Worm (Caenorhabditis elegans) whole organism, L2 larva: ENCODE results near the gene C53D6.7.

Experiments
- C34F6.9 ChIP-seq: fragments of 150-350 bp; optimal IDR thresholded peaks from 2 replicates; lab custom pipeline; 2014; ENCODE audit warnings: missing biosample characterization, missing genetic modification characterization
- F13H6.1 ChIP-seq: sonication (generic microtip); optimal IDR thresholded peaks from 2 replicates; lab custom pipeline; 2016; ENCODE audit warnings: missing genetic modification characterization, missing compliant biosample characterization
- Y55F3AM.14 ChIP-seq: fragments of 200-800 bp; sonication (Bioruptor generic); optimal IDR thresholded peaks from 2 replicates; lab custom pipeline; 2018; ENCODE audit warnings: mild to moderate bottlenecking, missing genetic modification characterization, missing compliant biosample characterization
- ZK546.5 ChIP-seq: sonication (generic microtip); optimal IDR thresholded peaks from 2 replicates; lab custom pipeline; 2017; ENCODE audit warnings: missing biosample characterization, missing genetic modification characterization
- alr-1 ChIP-seq: fragments of 150-350 bp; optimal IDR thresholded peaks from 2 replicates; lab custom pipeline; 2014; ENCODE audit warnings: missing biosample characterization, missing genetic modification characterization
- ama-1 ChIP-seq: fragments of 150-350 bp; optimal IDR thresholded peaks from 2 replicates; lab custom pipeline; 2018; ENCODE audit warnings: inconsistent platforms
- blmp-1 ChIP-seq: sonication (generic microtip); optimal IDR thresholded peaks from 2 replicates; lab custom pipeline; 2017; ENCODE audit warnings: missing genetic modification characterization, mild to moderate bottlenecking, missing compliant biosample characterization, antibody characterized with exemption, moderate library complexity; ENCODE audit not compliant: insufficient read depth
- ceh-16 ChIP-seq: fragments of 150-350 bp; optimal IDR thresholded peaks from 2 replicates; lab custom pipeline; 2014; ENCODE audit warnings: missing biosample characterization, missing genetic modification characterization
- ceh-82 ChIP-seq: fragments of 150-350 bp; optimal IDR thresholded peaks from 2 replicates; lab custom pipeline; 2014; ENCODE audit warnings: missing biosample characterization, missing genetic modification characterization
- crh-2 ChIP-seq: sonication (generic microtip); optimal IDR thresholded peaks from 2 replicates; lab custom pipeline; 2017; ENCODE audit warnings: missing biosample characterization, missing genetic modification characterization
- egl-27 ChIP-seq: sonication (generic microtip); optimal IDR thresholded peaks from 3 replicates; lab custom pipeline; 2017; ENCODE audit warnings: missing biosample characterization, missing genetic modification reagents, missing genetic modification characterization
- elt-1 ChIP-seq: fragments of 150-350 bp; optimal IDR thresholded peaks from 2 replicates; lab custom pipeline; 2014; ENCODE audit warnings: missing biosample characterization, missing genetic modification characterization
- fos-1 ChIP-seq: fragments of 150-350 bp; optimal IDR thresholded peaks from 2 replicates; lab custom pipeline; 2014; ENCODE audit warnings: missing biosample characterization, missing genetic modification characterization
- gmeb-1 ChIP-seq: fragments of 150-350 bp; optimal IDR thresholded peaks from 2 replicates; lab custom pipeline; 2014; ENCODE audit warnings: missing biosample characterization, missing genetic modification characterization
- lin-13 ChIP-seq: fragments of 150-350 bp; optimal IDR thresholded peaks from 2 replicates; lab custom pipeline; 2014; ENCODE audit warnings: missing biosample characterization, missing genetic modification reagents, missing genetic modification characterization
- lin-39 ChIP-seq: fragments of 150-350 bp; optimal IDR thresholded peaks from 2 replicates; lab custom pipeline; 2014; ENCODE audit warnings: missing biosample characterization, missing genetic modification reagents, missing genetic modification characterization
- lsy-2 ChIP-seq, 2 experiments: fragments of 150-350 bp in 1 of 2; sonication (generic microtip) in 1 of 2; optimal IDR thresholded peaks; 2 replicates each; lab custom pipeline; 2014 to 2017; ENCODE audit warnings: missing biosample characterization in 2 of 2, missing genetic modification characterization in 2 of 2
- mab-5 ChIP-seq: fragments of 150-350 bp; optimal IDR thresholded peaks from 2 replicates; lab custom pipeline; 2014; ENCODE audit warnings: missing biosample characterization, missing genetic modification characterization
- mbf-1 ChIP-seq: sonication (generic microtip); optimal IDR thresholded peaks from 2 replicates; lab custom pipeline; 2017; ENCODE audit warnings: missing biosample characterization, missing genetic modification characterization
- nhr-10 ChIP-seq: sonication (generic microtip); optimal IDR thresholded peaks from 2 replicates; lab custom pipeline; 2017; ENCODE audit warnings: missing biosample characterization, missing genetic modification characterization
- nhr-11 ChIP-seq: fragments of 150-350 bp; optimal IDR thresholded peaks from 2 replicates; lab custom pipeline; 2014; ENCODE audit warnings: missing biosample characterization, missing genetic modification characterization
- nhr-129 ChIP-seq: fragments of 150-350 bp; optimal IDR thresholded peaks from 2 replicates; lab custom pipeline; 2014; ENCODE audit warnings: missing biosample characterization, missing genetic modification characterization
- nhr-21 ChIP-seq: fragments of 150-350 bp; optimal IDR thresholded peaks from 2 replicates; lab custom pipeline; 2014; ENCODE audit warnings: missing biosample characterization, missing genetic modification characterization
- nhr-23 ChIP-seq: fragments of 150-350 bp; optimal IDR thresholded peaks from 2 replicates; lab custom pipeline; 2014; ENCODE audit warnings: missing biosample characterization, missing genetic modification reagents, missing genetic modification characterization
- nhr-237 ChIP-seq: fragments of 150-350 bp; optimal IDR thresholded peaks from 2 replicates; lab custom pipeline; 2014; ENCODE audit warnings: missing biosample characterization, missing genetic modification characterization
- nhr-25 ChIP-seq: fragments of 150-350 bp; sonication (generic microtip); optimal IDR thresholded peaks from 3 replicates; lab custom pipeline; 2014; ENCODE audit warnings: missing biosample characterization, missing genetic modification characterization
- nhr-6 ChIP-seq: fragments of 150-350 bp; optimal IDR thresholded peaks from 2 replicates; lab custom pipeline; 2014; ENCODE audit warnings: missing biosample characterization, missing genetic modification characterization
- peb-1 ChIP-seq: fragments of 150-350 bp; optimal IDR thresholded peaks from 2 replicates; lab custom pipeline; 2014; ENCODE audit warnings: missing biosample characterization, missing genetic modification characterization
- sem-4 ChIP-seq: fragments of 150-350 bp; optimal IDR thresholded peaks from 2 replicates; lab custom pipeline; 2014; ENCODE audit warnings: missing biosample characterization, missing genetic modification reagents, missing genetic modification characterization
- skn-1 ChIP-seq: sonication (generic microtip); optimal IDR thresholded peaks from 2 replicates; lab custom pipeline; 2017; ENCODE audit warnings: missing biosample characterization, missing genetic modification characterization
- sma-3 ChIP-seq: sonication (generic microtip); optimal IDR thresholded peaks from 2 replicates; lab custom pipeline; 2016; ENCODE audit warnings: missing genetic modification reagents, missing genetic modification characterization, missing compliant biosample characterization
- sma-9 ChIP-seq, 2 experiments: fragments of 150-350 bp in 1 of 2; sonication (generic microtip) in 1 of 2; optimal IDR thresholded peaks; 2 replicates each; lab custom pipeline; 2014 to 2016; ENCODE audit warnings: missing genetic modification characterization in 2 of 2, mild to moderate bottlenecking in 1 of 2, missing biosample characterization in 1 of 2, missing compliant biosample characterization in 1 of 2, missing genetic modification reagents in 1 of 2, moderate library complexity in 1 of 2
- snpc-4 ChIP-seq: fragments of 150-350 bp; optimal IDR thresholded peaks from 2 replicates; lab custom pipeline; 2014; ENCODE audit warnings: missing biosample characterization, missing genetic modification characterization
- unc-39 ChIP-seq: fragments of 150-350 bp; optimal IDR thresholded peaks from 2 replicates; lab custom pipeline; 2014; ENCODE audit warnings: missing biosample characterization, missing genetic modification characterization
- unc-55 ChIP-seq: fragments of 150-350 bp; sonication (generic microtip); optimal IDR thresholded peaks from 3 replicates; lab custom pipeline; 2014; ENCODE audit warnings: missing biosample characterization, missing genetic modification reagents, missing genetic modification characterization
- unc-62 ChIP-seq: fragments of 150-350 bp; optimal IDR thresholded peaks from 2 replicates; lab custom pipeline; 2014; ENCODE audit warnings: missing biosample characterization, missing genetic modification reagents, missing genetic modification characterization
- ztf-4 ChIP-seq: fragments of 150-350 bp; optimal IDR thresholded peaks from 2 replicates; lab custom pipeline; 2014; ENCODE audit warnings: missing biosample characterization, missing genetic modification characterization

Gene C53D6.7

ce11 chrIV:9037063-9037462 lies at the start of gene C53D6.7:
Gene C53D6.7, minus strand, starts transcription at chrIV:9037163.
- TF ChIP-seq lin-13, result no peak
- TF ChIP-seq ceh-82 (tag; lab: Kevin White, UChicago), result no peak
- TF ChIP-seq nhr-11 (tag; lab: Kevin White, UChicago), result no peak
- no peak for TF ChIP-seq sem-4 (tag; lab: Kevin White, UChicago)
- TF ChIP-seq ceh-16, result no peak
- no peak for TF ChIP-seq mbf-1
- TF ChIP-seq lin-39 (tag; lab: Kevin White, UChicago), result no peak
- TF ChIP-seq nhr-21, result no peak
- TF ChIP-seq peb-1 (tag; lab: Kevin White, UChicago), result no peak
- no peak for TF ChIP-seq sma-9 (GFP tag; optimal IDR thresholded peaks at IDR 0.05; lab: Kevin White, UChicago)
- no peak for TF ChIP-seq sma-9 (tag; optimal IDR thresholded peaks at IDR 0.05; lab: Kevin White, UChicago)
- TF ChIP-seq Y55F3AM.14, result no peak
- TF ChIP-seq alr-1, result no peak
- TF ChIP-seq egl-27 (tag; lab: Kevin White, UChicago), result no peak
- no peak for TF ChIP-seq elt-1 (tag; lab: Kevin White, UChicago)
- TF ChIP-seq nhr-237 (tag; lab: Kevin White, UChicago), result no peak
- TF ChIP-seq unc-55 (GFP tag; lab: Kevin White, UChicago), result no peak
- TF ChIP-seq blmp-1, result no peak
- no peak for TF ChIP-seq nhr-25 (tag; lab: Kevin White, UChicago)

- TF ChIP-seq crh-2 (no peak), fos-1 (no peak), sma-3 (no peak), nhr-6 (tag; lab: Kevin White, UChicago) (no peak), unc-62 (no peak), ZK546.5 (tag; lab: Kevin White, UChicago) (no peak), egl-27 (tag; lab: Kevin White, UChicago) (no peak), elt-1 (tag; lab: Kevin White, UChicago) (no peak), snpc-4 (no peak), nhr-129 (no peak), ceh-82 (tag; lab: Kevin White, UChicago) (no peak)
These were observed 45.1 kb upstream of the C53D6.7 start, which contains the start of gene twk-8 for ce11 chrIV:9082055-9082454. Gene twk-8, plus strand, starts transcription at chrIV:9082355.

- TF ChIP-seq skn-1 (no peak), C34F6.9 (peak; percentile 24), nhr-129 (peak; percentile 50), unc-39 (tag; lab: Kevin White, UChicago) (no peak), ztf-4 (tag; lab: Kevin White, UChicago) (no peak), unc-62 (no peak), lin-13 (no peak), mab-5 (no peak), sma-9 (GFP tag; optimal IDR thresholded peaks at IDR 0.05; lab: Kevin White, UChicago) (peak; percentile 52), sma-9 (tag; optimal IDR thresholded peaks at IDR 0.05; lab: Kevin White, UChicago) (no peak), lsy-2 (tag; optimal IDR thresholded peaks at IDR 0.05; lab: Kevin White, UChicago) (peak in 1 of 2 experiments; percentile 36), F13H6.1 (peak; percentile 70)
These were observed 43.2 kb upstream of the C53D6.7 start for ce11 chrIV:9080201-9080600.

- TF ChIP-seq sma-9 (GFP tag; optimal IDR thresholded peaks at IDR 0.05; lab: Kevin White, UChicago) (peak; percentile 19), sma-9 (tag; optimal IDR thresholded peaks at IDR 0.05; lab: Kevin White, UChicago) (no peak), nhr-129 (peak; percentile 36), lsy-2 (tag; optimal IDR thresholded peaks at IDR 0.05; lab: Kevin White, UChicago) (peak in 1 of 2 experiments; percentile 26), ama-1 (lab: Kevin White, UChicago) (no peak), mbf-1 (no peak), C34F6.9 (peak; percentile 11), nhr-25 (tag; lab: Kevin White, UChicago) (no peak)
These were observed 42.4 kb upstream of the C53D6.7 start for ce11 chrIV:9079330-9079729.

ce11 chrIV:9078469-9078868 lies 41.5 kb upstream of the C53D6.7 start, which contains the start of gene mans-4:
Gene mans-4, minus strand, starts transcription at chrIV:9078569.
- TF ChIP-seq lin-13 (no peak), ceh-16 (no peak), unc-39 (tag; lab: Kevin White, UChicago) (no peak), sma-9 (GFP tag; optimal IDR thresholded peaks at IDR 0.05; lab: Kevin White, UChicago) (no peak), sma-9 (tag; optimal IDR thresholded peaks at IDR 0.05; lab: Kevin White, UChicago) (no peak), gmeb-1 (no peak), nhr-23 (tag; lab: Kevin White, UChicago) (no peak), Y55F3AM.14 (no peak), alr-1 (no peak), nhr-10 (tag; lab: Kevin White, UChicago) (no peak), unc-55 (GFP tag; lab: Kevin White, UChicago) (no peak)
